Fruit fly (Drosophila melanogaster) whole organism, pupa: Measurements from ENCODE around the gene tsh.

ENCODE experiments used
- D1 ChIP-seq: fragments of 200-800 bp; sonication (Bioruptor generic); optimal IDR thresholded peaks from 2 replicates; lab custom pipeline; 2018; ENCODE audit warnings: missing biosample characterization, mild to moderate bottlenecking, missing genetic modification characterization, moderate library complexity
- Pif1A ChIP-seq: fragments of 200-800 bp; sonication (Bioruptor generic); optimal IDR thresholded peaks from 3 replicates; lab custom pipeline; 2016; ENCODE audit warnings: missing biosample characterization, missing genetic modification characterization

dm6 chr2L:21868712-21869280, 40.4 kb downstream of the tsh start:
- TF ChIP-seq Pif1A (GFP tag; lab: Kevin White, UChicago) (no peak), D1 (tag; lab: Kevin White, UChicago) (no peak)
